Fruit fly (Drosophila melanogaster) whole organism, pupa: ENCODE data around the gene CG31998.

ENCODE experiments used
- CG12605 ChIP-seq: fragments of 200-800 bp; sonication (Bioruptor generic); IDR thresholded peaks from 2 replicates; pipeline ENCODE4 v1.3.6; 2022; ENCODE audit warnings: missing biosample characterization, missing genetic modification characterization
- CG13204 ChIP-seq: fragments of 200-800 bp; sonication (Bioruptor generic); optimal IDR thresholded peaks from 2 replicates; lab custom pipeline; 2018; ENCODE audit warnings: missing biosample characterization, mild to moderate bottlenecking, missing genetic modification characterization, moderate library complexity
- CG17806 ChIP-seq: fragments of 200-800 bp; sonication (Bioruptor generic); optimal IDR thresholded peaks from 2 replicates; lab custom pipeline; 2018; ENCODE audit warnings: missing biosample characterization, mild to moderate bottlenecking, missing genetic modification characterization, moderate library complexity
- CG32121 ChIP-seq: fragments of 200-800 bp; sonication (Bioruptor generic); IDR thresholded peaks from 2 replicates; pipeline ENCODE4 v1.3.6; 2022; ENCODE audit warnings: missing biosample characterization, missing genetic modification characterization
- CG8159 ChIP-seq: fragments of 200-800 bp; sonication (Bioruptor generic); optimal IDR thresholded peaks from 3 replicates; lab custom pipeline; 2018; ENCODE audit warnings: missing biosample characterization, mild to moderate bottlenecking, missing genetic modification characterization, moderate library complexity
- CG9948 ChIP-seq: fragments of 200-800 bp; sonication (Bioruptor generic); optimal IDR thresholded peaks from 2 replicates; lab custom pipeline; 2018; ENCODE audit warnings: missing biosample characterization, mild to moderate bottlenecking, missing genetic modification characterization, moderate library complexity
- Ets98B ChIP-seq: fragments of 200-800 bp; sonication (Bioruptor generic); IDR thresholded peaks from 2 replicates; pipeline ENCODE4 v1.3.6; 2022; ENCODE audit warnings: missing biosample characterization, missing genetic modification characterization
- Pif1A ChIP-seq: fragments of 200-800 bp; sonication (Bioruptor generic); optimal IDR thresholded peaks from 3 replicates; lab custom pipeline; 2016; ENCODE audit warnings: missing biosample characterization, missing genetic modification characterization
- Snoo ChIP-seq: fragments of 200-800 bp; sonication (Bioruptor generic); optimal IDR thresholded peaks from 3 replicates; lab custom pipeline; 2017; ENCODE audit warnings: missing biosample characterization, mild to moderate bottlenecking, missing genetic modification characterization, inconsistent platforms
- fd96Ca ChIP-seq: fragments of 200-800 bp; sonication (Bioruptor generic); IDR thresholded peaks from 3 replicates; pipeline ENCODE4 v1.3.6; 2022; ENCODE audit warnings: missing biosample characterization, missing genetic modification characterization

- TF ChIP-seq CG13204 (GFP tag; lab: Kevin White, UChicago) (no peak), fd96Ca (GFP tag; lab: Robert Waterston, UW) (no peak), CG8159 (tag; lab: Kevin White, UChicago) (no peak), Pif1A (no peak), CG12605 (GFP tag; lab: Robert Waterston, UW) (no peak), CG17806 (tag; lab: Kevin White, UChicago) (no peak), Ets98B (no peak), CG32121 (GFP tag; lab: Robert Waterston, UW) (no peak), CG9948 (tag; lab: Kevin White, UChicago) (no peak), Snoo (tag; lab: Kevin White, UChicago) (no peak)
Observed at dm6 chr4:175245-175644, 30.5 kb downstream of the CG31998 start, which contains the start of gene CG33978.
